Worm (Caenorhabditis elegans): Measurements from ENCODE around the gene R02E4.3.

Gene R02E4.3

DNA sequence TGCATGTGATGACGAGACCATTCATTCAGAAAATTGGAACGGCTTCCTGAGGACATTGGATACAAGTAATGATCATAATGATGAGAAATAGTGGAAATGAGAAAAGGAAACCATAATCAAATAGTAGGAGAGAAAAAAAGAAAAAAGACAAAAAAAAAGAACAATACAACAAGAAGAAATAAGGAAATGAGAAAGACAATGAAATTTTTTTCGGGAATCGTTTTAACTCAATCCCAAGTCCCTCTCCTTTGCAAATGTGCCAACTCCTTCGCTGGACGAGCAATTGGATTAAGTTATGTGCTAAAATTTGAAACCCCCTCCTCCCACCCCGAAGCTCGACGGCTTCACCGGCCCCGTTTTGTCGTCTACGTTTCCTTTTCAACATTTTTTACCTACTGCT lies 13.0 kb downstream of the R02E4.3 start:
- no peak for TF ChIP-seq cog-1 (tag; optimal IDR thresholded peaks at IDR 0.05)

ce11 chrX:4085489-4085888 lies 16.4 kb downstream of the R02E4.3 start:
- TF ChIP-seq cog-1 (tag; optimal IDR thresholded peaks at IDR 0.05): no peak
- no peak for TF ChIP-seq ztf-29 (GFP tag; IDR thresholded peaks at IDR 0.05)
- TF ChIP-seq ztf-23 (GFP tag; IDR thresholded peaks at IDR 0.05): no peak
- TF ChIP-seq med-1 (GFP tag; optimal IDR thresholded peaks at IDR 0.05; ENCODE audit: insufficient read depth): no peak
- no peak for TF ChIP-seq tab-1 (GFP tag; IDR thresholded peaks at IDR 0.05)
- no peak for TF ChIP-seq klf-2 (GFP tag; conservative IDR thresholded peaks at IDR 0.05)
- TF ChIP-seq T22C8.4 (GFP tag; IDR thresholded peaks at IDR 0.05): no peak
- TF ChIP-seq flt-1 (GFP tag; IDR thresholded peaks at IDR 0.05): no peak
- TF ChIP-seq ref-1 (GFP tag; conservative IDR thresholded peaks at IDR 0.05): no peak

ce11 chrX:4079264-4079663 lies 22.7 kb downstream of the R02E4.3 start, which contains the start of gene T06F4.1:
TSS of gene T06F4.1 (minus strand) at chrX:4079364.
- TF ChIP-seq cog-1 (tag; optimal IDR thresholded peaks at IDR 0.05): no peak

DNA sequence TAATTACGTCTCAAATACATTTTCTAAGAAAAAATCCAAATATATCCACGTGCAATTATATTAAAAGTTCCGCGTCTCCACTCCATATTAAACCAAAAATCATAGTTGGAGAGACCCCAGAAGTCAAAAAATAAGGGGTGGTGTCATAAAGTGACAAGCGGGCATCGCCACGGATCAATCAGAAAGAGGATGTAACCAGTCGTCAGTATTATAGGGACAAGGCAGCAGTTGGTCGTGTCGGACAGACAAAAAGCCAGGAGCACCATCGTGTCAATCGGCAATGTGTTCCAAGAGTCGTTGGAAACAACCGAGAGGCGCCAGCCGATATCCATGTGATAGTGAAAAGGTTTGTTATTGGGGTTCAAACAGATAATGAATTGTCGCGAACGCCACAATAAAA lies 26.0 kb downstream of the R02E4.3 start:
- TF ChIP-seq med-1 (GFP tag; optimal IDR thresholded peaks at IDR 0.05; ENCODE audit: insufficient read depth): no peak
- TF ChIP-seq tab-1 (GFP tag; IDR thresholded peaks at IDR 0.05): no peak
- no peak for TF ChIP-seq cog-1 (tag; optimal IDR thresholded peaks at IDR 0.05)
- TF ChIP-seq T22C8.4 (GFP tag; IDR thresholded peaks at IDR 0.05): no peak
- no peak for TF ChIP-seq ztf-23 (GFP tag; IDR thresholded peaks at IDR 0.05)
- no peak for TF ChIP-seq ref-1 (GFP tag; conservative IDR thresholded peaks at IDR 0.05)

- TF ChIP-seq ztf-29 (GFP tag; IDR thresholded peaks at IDR 0.05) (no peak), med-1 (GFP tag; optimal IDR thresholded peaks at IDR 0.05; ENCODE audit: insufficient read depth) (no peak), ztf-23 (GFP tag; IDR thresholded peaks at IDR 0.05) (no peak), tab-1 (GFP tag; IDR thresholded peaks at IDR 0.05) (no peak), klf-2 (GFP tag; conservative IDR thresholded peaks at IDR 0.05) (no peak), ref-1 (GFP tag; conservative IDR thresholded peaks at IDR 0.05) (no peak), flt-1 (GFP tag; IDR thresholded peaks at IDR 0.05) (no peak), T22C8.4 (GFP tag; IDR thresholded peaks at IDR 0.05) (no peak), cog-1 (tag; optimal IDR thresholded peaks at IDR 0.05) (no peak)
These were observed 29.4 kb downstream of the R02E4.3 start for ce11 chrX:4072501-4072900.

DNA sequence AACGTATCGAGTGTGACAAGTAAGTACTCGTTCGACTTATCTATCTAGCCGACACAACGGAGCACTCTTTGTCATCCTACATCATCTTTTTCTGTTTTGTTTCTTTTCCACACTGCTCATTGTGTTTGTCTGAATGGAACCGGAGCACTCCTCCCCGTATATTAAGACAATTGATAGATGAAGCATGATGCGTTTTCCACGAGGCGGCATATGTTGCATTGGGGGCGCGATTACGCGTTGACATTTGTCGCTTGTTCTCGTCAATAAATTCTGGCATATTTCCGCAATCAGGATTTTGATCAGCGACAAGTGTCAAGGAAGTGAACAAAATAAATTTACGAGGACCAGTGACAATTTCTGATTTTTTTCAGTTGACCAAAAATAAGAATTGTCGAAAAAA lies 33.7 kb downstream of the R02E4.3 start:
- no peak for TF ChIP-seq ztf-23 (GFP tag; IDR thresholded peaks at IDR 0.05)
- no peak for TF ChIP-seq T22C8.4 (GFP tag; IDR thresholded peaks at IDR 0.05)
- TF ChIP-seq flt-1 (GFP tag; IDR thresholded peaks at IDR 0.05): no peak
- TF ChIP-seq ztf-29 (GFP tag; IDR thresholded peaks at IDR 0.05): no peak
- no peak for TF ChIP-seq ref-1 (GFP tag; conservative IDR thresholded peaks at IDR 0.05)
- TF ChIP-seq klf-2 (GFP tag; conservative IDR thresholded peaks at IDR 0.05): no peak
- no peak for TF ChIP-seq tab-1 (GFP tag; IDR thresholded peaks at IDR 0.05)
- TF ChIP-seq cog-1 (tag; optimal IDR thresholded peaks at IDR 0.05): no peak
- TF ChIP-seq med-1 (GFP tag; optimal IDR thresholded peaks at IDR 0.05; ENCODE audit: insufficient read depth): no peak

DNA sequence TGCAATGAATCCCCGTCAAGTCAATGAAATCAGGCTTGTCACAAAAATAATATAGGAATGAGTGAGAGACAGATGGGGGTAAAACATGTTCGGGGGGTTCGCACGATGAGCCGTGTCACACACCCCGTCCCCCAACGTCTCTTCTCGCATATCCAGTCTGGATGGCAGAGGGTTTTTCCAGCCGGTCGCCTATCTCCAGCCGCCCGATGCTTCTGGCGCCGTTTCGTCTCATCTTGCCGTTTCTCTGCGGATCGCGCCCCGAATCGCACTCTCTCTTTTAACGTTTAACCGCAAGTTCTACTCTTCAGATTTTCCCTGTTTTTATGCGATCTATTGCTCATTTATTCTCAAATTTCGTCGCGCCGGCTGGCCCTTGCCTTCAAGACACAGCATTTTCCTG lies 40.0 kb downstream of the R02E4.3 start:
- no peak for TF ChIP-seq med-1 (GFP tag; optimal IDR thresholded peaks at IDR 0.05; ENCODE audit: insufficient read depth)
- no peak for TF ChIP-seq ref-1 (GFP tag; conservative IDR thresholded peaks at IDR 0.05)
- TF ChIP-seq ztf-23 (GFP tag; IDR thresholded peaks at IDR 0.05): no peak
- no peak for TF ChIP-seq flt-1 (GFP tag; IDR thresholded peaks at IDR 0.05)
- no peak for TF ChIP-seq tab-1 (GFP tag; IDR thresholded peaks at IDR 0.05)
- no peak for TF ChIP-seq cog-1 (tag; optimal IDR thresholded peaks at IDR 0.05)
- TF ChIP-seq klf-2 (GFP tag; conservative IDR thresholded peaks at IDR 0.05): no peak
- no peak for TF ChIP-seq ztf-29 (GFP tag; IDR thresholded peaks at IDR 0.05)
